Worm (Caenorhabditis elegans): Measurements from ENCODE around the gene npl-4.2.

DNA sequence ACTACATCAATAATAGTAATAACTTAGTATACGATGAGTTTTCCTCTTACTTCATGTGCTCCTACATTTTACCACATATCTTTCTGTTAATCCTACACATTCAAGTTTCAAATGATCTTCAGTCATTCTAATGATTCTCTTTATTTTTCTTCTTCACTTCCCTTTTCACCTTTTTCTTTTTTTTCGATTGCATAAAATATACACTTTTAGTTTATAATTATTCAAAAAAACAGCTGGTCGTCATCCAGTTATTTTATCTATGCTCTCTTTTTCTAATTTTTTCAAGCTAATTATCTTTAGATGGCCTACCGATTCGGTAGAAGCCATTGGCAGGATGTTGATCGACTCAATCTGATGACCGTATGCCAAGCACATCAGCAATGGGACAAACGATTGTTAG lies 31.5 kb downstream of the npl-4.2 start, which contains the start of gene F59E12.1:
- TF ChIP-seq snpc-4 (tag; optimal IDR thresholded peaks at IDR 0.05) = no peak
- TF ChIP-seq ama-1 (optimal IDR thresholded peaks at IDR 0.05) = no peak
- TF ChIP-seq lin-39 (tag; optimal IDR thresholded peaks at IDR 0.05) = no peak
- no peak for TF ChIP-seq lin-15B (tag; optimal IDR thresholded peaks at IDR 0.05)
- TF ChIP-seq pha-4 (tag; optimal IDR thresholded peaks at IDR 0.05) = no peak
- TF ChIP-seq daf-12 (tag; optimal IDR thresholded peaks at IDR 0.05) = no peak
- TF ChIP-seq skn-1 (tag; optimal IDR thresholded peaks at IDR 0.05) = no peak
- no peak for TF ChIP-seq nhr-237 (tag; optimal IDR thresholded peaks at IDR 0.05)
- no peak for TF ChIP-seq nhr-12 (tag; optimal IDR thresholded peaks at IDR 0.05)
- TF ChIP-seq nhr-77 (tag; optimal IDR thresholded peaks at IDR 0.05) = no peak
- no peak for TF ChIP-seq fos-1 (tag; optimal IDR thresholded peaks at IDR 0.05)
- TF ChIP-seq tbx-2 (tag; optimal IDR thresholded peaks at IDR 0.05) = no peak
- TF ChIP-seq aly-2 (tag; optimal IDR thresholded peaks at IDR 0.05) = no peak

All from whole organism, L3 larva.